Fruit fly (Drosophila melanogaster) whole organism, wandering third instar larva: Measurements from ENCODE around the gene CG43292.

Experiments used
- Abd-B ChIP-seq: fragments of >200 bp; optimal IDR thresholded peaks from 2 replicates; lab custom pipeline; 2017; ENCODE audit warnings: missing biosample characterization, missing genetic modification characterization
- Myc ChIP-seq: fragments of >200 bp; optimal IDR thresholded peaks from 2 replicates; lab custom pipeline; 2017
- OdsH ChIP-seq: fragments of 200-800 bp; sonication (Bioruptor generic); optimal IDR thresholded peaks from 2 replicates; lab custom pipeline; 2016; ENCODE audit warnings: missing biosample characterization, mild to moderate bottlenecking, missing genetic modification characterization
- Sp1 ChIP-seq: fragments of 200-800 bp; sonication (Bioruptor generic); optimal IDR thresholded peaks from 3 replicates; lab custom pipeline; 2019; ENCODE audit warnings: missing biosample characterization, mild to moderate bottlenecking, missing genetic modification characterization, moderate library complexity
- dl ChIP-seq, 2 experiments: fragments of 175-275, 200-275 bp in 1 of 2; fragments of 200-275 bp in 1 of 2; sonication (Bioruptor generic); optimal IDR thresholded peaks; lab custom pipeline; 2018; ENCODE audit warnings: mild to moderate bottlenecking in 2 of 2, missing biosample characterization in 2 of 2, missing genetic modification characterization in 2 of 2, moderate library complexity in 2 of 2; ENCODE audit not compliant: partially characterized antibody in 2 of 2, insufficient read depth in 1 of 2
- ey ChIP-seq: fragments of 200-800 bp; sonication (Bioruptor generic); optimal IDR thresholded peaks from 2 replicates; lab custom pipeline; 2016; ENCODE audit warnings: missing biosample characterization, missing genetic modification characterization
- fru ChIP-seq: fragments of 200-800 bp; sonication (Bioruptor generic); optimal IDR thresholded peaks from 3 replicates; lab custom pipeline; 2016; ENCODE audit warnings: missing biosample characterization, mild to moderate bottlenecking, missing genetic modification characterization
- pan ChIP-seq: fragments of >200 bp; optimal IDR thresholded peaks from 2 replicates; lab custom pipeline; 2017
- usp ChIP-seq: fragments of >200 bp; optimal IDR thresholded peaks from 2 replicates; lab custom pipeline; 2017; ENCODE audit warnings: missing biosample characterization, missing genetic modification characterization

DNA sequence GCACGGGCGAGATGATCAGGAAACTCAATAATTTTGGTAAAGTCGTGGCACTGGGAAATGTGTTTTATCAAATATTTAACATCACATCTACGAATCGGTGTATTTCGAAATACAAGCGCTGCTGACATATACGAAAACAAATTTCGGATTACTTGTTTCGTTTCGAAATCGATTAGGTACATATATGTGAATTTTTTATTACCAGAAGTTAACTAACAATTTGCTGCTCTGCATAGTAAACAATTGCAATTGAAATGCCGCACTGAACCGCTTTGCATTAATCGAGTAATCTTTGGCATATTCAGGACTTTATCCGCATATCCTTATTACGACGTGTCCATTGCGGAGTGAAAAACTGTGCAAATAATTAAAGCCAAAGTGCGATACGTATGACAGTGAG lies 38.0 kb upstream of the CG43292 start, which contains the start of gene CG14835:
- no peak for TF ChIP-seq ey
- no peak for TF ChIP-seq Sp1 (GFP tag; lab: Kevin White, UChicago)
- no peak for TF ChIP-seq Abd-B (GFP tag; lab: Kevin White, UChicago)
- no peak for TF ChIP-seq fru (GFP tag; lab: Kevin White, UChicago)
- TF ChIP-seq dl (GFP tag; optimal IDR thresholded peaks at IDR 0.05; lab: Kevin White, UChicago; ENCODE audit: insufficient read depth in 1 of 2, partially characterized antibody in 2 of 2) = no peak
- TF ChIP-seq OdsH (GFP tag; lab: Kevin White, UChicago) = no peak
- no peak for TF ChIP-seq Myc (lab: Kevin White, UChicago)
- TF ChIP-seq usp (GFP tag; lab: Kevin White, UChicago) = no peak
- no peak for TF ChIP-seq pan
